Worm (Caenorhabditis elegans): ENCODE data around the gene F17A2.16.

Gene F17A2.16

DNA sequence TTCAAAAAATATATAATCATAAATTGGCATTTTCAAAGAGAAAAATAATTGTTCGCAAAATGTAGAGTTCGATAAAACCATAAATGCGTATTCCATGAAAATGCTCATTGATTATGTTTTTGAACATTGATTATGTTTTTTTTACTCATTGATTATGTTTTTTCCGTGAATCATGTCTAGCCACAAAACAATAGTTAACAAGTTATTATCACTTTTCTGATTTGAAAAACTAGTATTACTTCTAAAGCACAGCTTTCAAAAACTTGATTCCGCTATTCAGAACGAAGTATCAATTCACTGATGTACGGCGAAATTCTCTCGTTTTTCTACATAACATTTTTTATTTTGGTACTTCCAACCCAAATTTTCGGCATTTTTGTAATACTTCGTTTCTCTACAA lies 27.6 kb downstream of the F17A2.16 start, which contains the start of gene srd-48:
srd-48 (plus strand) TSS at position 301 of the 400 bp plus-strand sequence.
- no peak for TF ChIP-seq hmg-4 (GFP tag; optimal IDR thresholded peaks at IDR 0.05)
- no peak for TF ChIP-seq flt-1 (GFP tag; IDR thresholded peaks at IDR 0.05)
- no peak for TF ChIP-seq pes-1 (GFP tag; IDR thresholded peaks at IDR 0.05)
- TF ChIP-seq ceh-13 (GFP tag; optimal IDR thresholded peaks at IDR 0.05), result no peak
- TF ChIP-seq tbx-37 (GFP tag; conservative IDR thresholded peaks at IDR 0.05), result no peak

DNA sequence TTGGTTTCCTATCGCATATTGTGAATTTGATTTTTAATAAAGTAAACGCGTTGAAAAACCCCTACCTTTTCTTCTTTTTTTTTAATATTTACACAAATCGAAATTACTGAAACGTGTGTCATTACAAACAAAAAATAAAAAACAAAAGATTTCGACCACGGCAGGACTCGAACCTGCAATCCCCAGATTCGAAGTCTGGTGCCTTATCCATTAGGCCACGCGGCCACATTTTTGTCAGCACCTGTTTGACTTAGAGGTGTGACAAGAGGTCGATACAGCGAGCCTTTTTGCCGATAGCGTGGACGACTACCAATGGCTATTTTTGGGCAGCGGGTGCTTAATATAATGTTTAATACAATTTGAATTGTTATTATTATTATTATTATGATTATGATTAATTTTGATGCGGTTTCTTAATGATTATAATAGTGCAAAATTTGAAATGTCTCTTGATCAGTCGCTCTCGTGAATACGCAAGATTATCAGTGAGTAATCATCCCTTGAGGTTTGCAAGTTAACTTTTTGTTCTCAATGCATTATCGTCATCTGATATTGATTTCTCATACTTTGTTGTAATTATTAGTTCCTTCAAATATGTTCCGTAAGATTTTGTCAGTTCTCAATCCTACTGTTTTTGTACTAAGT lies 29.7 kb downstream of the F17A2.16 start, which contains the start of gene srd-44:
srd-44 (plus strand) TSS at position 595 of the 645 bp plus-strand sequence.
- TF ChIP-seq tbx-37 (GFP tag; conservative IDR thresholded peaks at IDR 0.05), result 0 out of 2 replicates have a peak, but pooled peaks have one; percentile 47
- TF ChIP-seq hnd-1 (tag; optimal IDR thresholded peaks at IDR 0.05), result peak; percentile 27
- TF ChIP-seq flt-1 (GFP tag; IDR thresholded peaks at IDR 0.05), result no peak; the same call in none of the 2 replicates
- TF ChIP-seq B0310.2 (tag; optimal IDR thresholded peaks at IDR 0.05), result peak; percentile 20
- no peak for TF ChIP-seq ets-7 (tag; optimal IDR thresholded peaks at IDR 0.05)
- peak; percentile 52 for TF ChIP-seq F13C5.2 (tag; optimal IDR thresholded peaks at IDR 0.05)
- peak; percentile 57 for TF ChIP-seq ceh-13 (GFP tag; optimal IDR thresholded peaks at IDR 0.05)
- TF ChIP-seq tbx-11 (GFP tag; IDR thresholded peaks at IDR 0.05), result peak; percentile 61
- TF ChIP-seq hmbx-1 (tag; optimal IDR thresholded peaks at IDR 0.05), result peak; percentile 38
- no peak for TF ChIP-seq hmg-4 (GFP tag; optimal IDR thresholded peaks at IDR 0.05)
- no peak for TF ChIP-seq aly-1 (tag; optimal IDR thresholded peaks at IDR 0.05)
- TF ChIP-seq pes-1 (GFP tag; IDR thresholded peaks at IDR 0.05), result no peak; the same call in 1 of the 2 replicates
- TF ChIP-seq scrt-1 (GFP tag; IDR thresholded peaks at IDR 0.05), result 0 out of 2 replicates have a peak, but pooled peaks have one; percentile 70

DNA sequence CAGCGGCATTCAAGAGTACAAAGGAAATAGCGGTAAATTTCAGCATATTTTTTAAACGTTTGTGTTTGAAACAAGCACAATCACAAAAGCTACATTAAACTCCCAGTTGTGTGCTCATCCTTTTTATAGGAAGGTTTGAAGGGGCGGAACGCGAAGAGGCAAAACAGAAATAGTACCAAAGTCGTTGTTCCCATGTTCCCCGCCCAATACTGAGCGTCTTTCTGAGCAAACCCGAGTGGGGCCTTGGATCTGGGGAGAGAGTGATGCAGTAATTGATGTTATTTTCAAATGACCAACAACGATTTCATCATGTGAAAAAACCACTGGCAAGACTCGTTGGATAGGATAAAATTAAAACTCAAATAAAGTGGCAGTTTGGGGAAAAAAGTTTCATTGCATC lies 33.1 kb downstream of the F17A2.16 start, which contains the start of gene zig-2:
zig-2 (minus strand) TSS at position 101 of the 400 bp plus-strand sequence.
- TF ChIP-seq tbx-37 (GFP tag; conservative IDR thresholded peaks at IDR 0.05) (no peak), scrt-1 (GFP tag; IDR thresholded peaks at IDR 0.05) (no peak), hnd-1 (tag; optimal IDR thresholded peaks at IDR 0.05) (no peak), ets-7 (tag; optimal IDR thresholded peaks at IDR 0.05) (no peak), pes-1 (GFP tag; IDR thresholded peaks at IDR 0.05) (no peak), ceh-13 (GFP tag; optimal IDR thresholded peaks at IDR 0.05) (no peak), flt-1 (GFP tag; IDR thresholded peaks at IDR 0.05) (no peak), aly-1 (tag; optimal IDR thresholded peaks at IDR 0.05) (no peak), F13C5.2 (tag; optimal IDR thresholded peaks at IDR 0.05) (no peak), sea-1 (GFP tag; conservative IDR thresholded peaks at IDR 0.05) (no peak)

DNA sequence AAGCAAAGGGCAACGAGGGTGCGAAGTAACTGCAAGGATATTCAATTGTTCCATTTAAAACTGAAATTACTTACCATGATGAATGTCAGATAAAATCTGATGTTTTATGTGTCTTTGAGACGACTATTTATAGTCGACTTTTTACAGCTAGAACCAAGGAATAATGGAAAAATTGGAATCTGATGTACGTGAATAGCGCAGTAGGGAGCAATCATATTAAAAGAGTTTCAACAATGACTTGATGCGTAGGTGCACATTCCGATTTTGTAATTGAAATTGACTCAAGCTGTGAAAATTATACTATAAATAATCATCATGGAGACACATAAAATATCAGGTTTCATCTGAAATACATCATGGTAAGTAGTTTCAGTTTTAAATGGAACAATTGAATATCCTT lies 35.0 kb downstream of the F17A2.16 start, which contains the start of the genes nspc-9 and nspc-10:
nspc-9 (minus strand) TSS at position 101 of the 400 bp plus-strand sequence.
nspc-10 (plus strand) TSS at position 331 of the 400 bp plus-strand sequence.
- no peak for TF ChIP-seq ceh-36 (tag; optimal IDR thresholded peaks at IDR 0.05)
- no peak for TF ChIP-seq B0310.2 (tag; optimal IDR thresholded peaks at IDR 0.05)
- no peak for TF ChIP-seq pes-1 (GFP tag; IDR thresholded peaks at IDR 0.05)
- no peak for TF ChIP-seq hmg-4 (GFP tag; optimal IDR thresholded peaks at IDR 0.05)
- no peak for TF ChIP-seq tbx-11 (GFP tag; IDR thresholded peaks at IDR 0.05)
- TF ChIP-seq tra-4 (tag; optimal IDR thresholded peaks at IDR 0.05), result no peak
- TF ChIP-seq F13C5.2 (tag; optimal IDR thresholded peaks at IDR 0.05), result no peak
- no peak for TF ChIP-seq ama-1 (optimal IDR thresholded peaks at IDR 0.05)
- TF ChIP-seq ceh-13 (GFP tag; optimal IDR thresholded peaks at IDR 0.05), result no peak
- TF ChIP-seq hnd-1 (tag; optimal IDR thresholded peaks at IDR 0.05), result no peak
- no peak for TF ChIP-seq hmbx-1 (tag; optimal IDR thresholded peaks at IDR 0.05)
- no peak for TF ChIP-seq aly-1 (tag; optimal IDR thresholded peaks at IDR 0.05)
- TF ChIP-seq flt-1 (GFP tag; IDR thresholded peaks at IDR 0.05), result no peak
- no peak for TF ChIP-seq scrt-1 (GFP tag; IDR thresholded peaks at IDR 0.05)
- no peak for TF ChIP-seq sea-1 (GFP tag; conservative IDR thresholded peaks at IDR 0.05)

DNA sequence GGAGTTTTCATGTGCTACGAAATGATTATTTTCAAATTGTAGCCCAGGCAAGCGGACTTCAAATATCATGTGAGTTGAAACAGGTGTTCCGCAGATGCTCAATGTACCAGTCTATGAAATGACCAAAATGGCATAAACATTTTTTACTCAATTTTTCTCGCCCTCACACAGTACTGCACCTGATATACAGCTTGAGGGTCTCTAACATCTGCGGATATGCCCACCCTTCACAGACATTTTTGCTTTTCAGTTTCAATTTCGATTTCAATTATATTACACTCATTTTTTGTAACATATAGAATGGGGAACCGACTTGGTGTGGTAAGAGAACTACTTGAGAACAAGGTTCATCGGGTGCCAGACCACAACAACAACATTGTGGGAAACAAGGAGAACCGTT lies 38.5 kb downstream of the F17A2.16 start, which contains the start of gene F42F12.11:
F42F12.11 (plus strand) TSS at position 301 of the 400 bp plus-strand sequence.
- TF ChIP-seq scrt-1 (GFP tag; IDR thresholded peaks at IDR 0.05), result no peak
- no peak for TF ChIP-seq ets-7 (tag; optimal IDR thresholded peaks at IDR 0.05)
- TF ChIP-seq sea-1 (GFP tag; conservative IDR thresholded peaks at IDR 0.05), result no peak
- TF ChIP-seq tbx-37 (GFP tag; conservative IDR thresholded peaks at IDR 0.05), result no peak
- no peak for TF ChIP-seq hmbx-1 (tag; optimal IDR thresholded peaks at IDR 0.05)
- no peak for TF ChIP-seq B0310.2 (tag; optimal IDR thresholded peaks at IDR 0.05)
- no peak for TF ChIP-seq ceh-13 (GFP tag; optimal IDR thresholded peaks at IDR 0.05)
- no peak for TF ChIP-seq F13C5.2 (tag; optimal IDR thresholded peaks at IDR 0.05)
- TF ChIP-seq pes-1 (GFP tag; IDR thresholded peaks at IDR 0.05), result no peak
- TF ChIP-seq ama-1 (optimal IDR thresholded peaks at IDR 0.05), result no peak
- TF ChIP-seq hnd-1 (tag; optimal IDR thresholded peaks at IDR 0.05), result no peak
- TF ChIP-seq aly-1 (tag; optimal IDR thresholded peaks at IDR 0.05), result no peak
- TF ChIP-seq tra-4 (tag; optimal IDR thresholded peaks at IDR 0.05), result no peak
- no peak for TF ChIP-seq ceh-36 (tag; optimal IDR thresholded peaks at IDR 0.05)
- no peak for TF ChIP-seq hmg-4 (GFP tag; optimal IDR thresholded peaks at IDR 0.05)
- no peak for TF ChIP-seq tbx-11 (GFP tag; IDR thresholded peaks at IDR 0.05)
- TF ChIP-seq flt-1 (GFP tag; IDR thresholded peaks at IDR 0.05), result no peak

DNA sequence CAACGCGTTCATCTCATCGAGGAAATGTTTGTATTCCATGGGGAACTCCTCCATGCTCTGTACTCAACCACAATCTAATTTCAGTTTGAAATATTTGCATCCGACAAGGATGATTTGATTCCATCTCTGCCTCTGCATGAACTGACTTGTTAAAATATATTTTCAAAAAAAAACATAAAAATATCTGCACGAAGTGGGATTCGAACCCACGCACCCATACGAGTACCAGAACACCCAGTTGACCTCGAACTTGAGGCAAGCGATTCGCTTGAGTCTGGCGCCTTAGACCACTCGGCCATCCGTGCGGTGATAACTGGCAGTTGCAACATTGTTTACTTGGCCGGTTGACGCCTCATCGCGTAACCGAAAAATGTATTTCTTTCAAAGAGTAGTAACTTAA lies 39.6 kb downstream of the F17A2.16 start:
- no peak for TF ChIP-seq F13C5.2 (tag; optimal IDR thresholded peaks at IDR 0.05)
- TF ChIP-seq ceh-36 (tag; optimal IDR thresholded peaks at IDR 0.05), result peak; percentile 11
- TF ChIP-seq tbx-11 (GFP tag; IDR thresholded peaks at IDR 0.05), result peak; percentile 69

DNA sequence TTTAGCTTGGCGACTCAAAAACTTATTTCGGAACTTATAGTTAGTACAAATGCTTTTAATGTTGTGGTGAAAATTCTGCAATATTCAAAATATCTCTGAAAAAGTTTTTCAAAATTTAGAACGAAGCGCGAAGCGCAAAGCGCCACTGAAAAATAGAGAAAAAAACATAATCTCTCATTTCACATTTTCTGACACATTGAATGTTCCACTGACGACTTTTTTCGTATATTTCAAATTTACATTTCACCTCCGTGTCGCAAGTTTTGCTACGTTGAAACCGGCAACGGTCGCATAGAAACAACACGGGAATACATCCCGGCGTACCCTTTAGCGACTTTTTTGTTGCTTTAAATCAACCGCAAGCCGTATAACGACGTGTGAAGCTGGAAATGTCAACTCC lies 40.1 kb downstream of the F17A2.16 start, which contains the start of gene F42F12.14:
F42F12.14 (plus strand) TSS at position 301 of the 400 bp plus-strand sequence.
- TF ChIP-seq tbx-37 (GFP tag; conservative IDR thresholded peaks at IDR 0.05), result no peak
- TF ChIP-seq sea-1 (GFP tag; conservative IDR thresholded peaks at IDR 0.05), result no peak
- TF ChIP-seq flt-1 (GFP tag; IDR thresholded peaks at IDR 0.05), result no peak
- TF ChIP-seq hmg-4 (GFP tag; optimal IDR thresholded peaks at IDR 0.05), result no peak
- no peak for TF ChIP-seq aly-1 (tag; optimal IDR thresholded peaks at IDR 0.05)
- TF ChIP-seq pes-1 (GFP tag; IDR thresholded peaks at IDR 0.05), result no peak
- no peak for TF ChIP-seq hnd-1 (tag; optimal IDR thresholded peaks at IDR 0.05)
